Worm (Caenorhabditis elegans): ENCODE results near the gene dmd-3.

DNA sequence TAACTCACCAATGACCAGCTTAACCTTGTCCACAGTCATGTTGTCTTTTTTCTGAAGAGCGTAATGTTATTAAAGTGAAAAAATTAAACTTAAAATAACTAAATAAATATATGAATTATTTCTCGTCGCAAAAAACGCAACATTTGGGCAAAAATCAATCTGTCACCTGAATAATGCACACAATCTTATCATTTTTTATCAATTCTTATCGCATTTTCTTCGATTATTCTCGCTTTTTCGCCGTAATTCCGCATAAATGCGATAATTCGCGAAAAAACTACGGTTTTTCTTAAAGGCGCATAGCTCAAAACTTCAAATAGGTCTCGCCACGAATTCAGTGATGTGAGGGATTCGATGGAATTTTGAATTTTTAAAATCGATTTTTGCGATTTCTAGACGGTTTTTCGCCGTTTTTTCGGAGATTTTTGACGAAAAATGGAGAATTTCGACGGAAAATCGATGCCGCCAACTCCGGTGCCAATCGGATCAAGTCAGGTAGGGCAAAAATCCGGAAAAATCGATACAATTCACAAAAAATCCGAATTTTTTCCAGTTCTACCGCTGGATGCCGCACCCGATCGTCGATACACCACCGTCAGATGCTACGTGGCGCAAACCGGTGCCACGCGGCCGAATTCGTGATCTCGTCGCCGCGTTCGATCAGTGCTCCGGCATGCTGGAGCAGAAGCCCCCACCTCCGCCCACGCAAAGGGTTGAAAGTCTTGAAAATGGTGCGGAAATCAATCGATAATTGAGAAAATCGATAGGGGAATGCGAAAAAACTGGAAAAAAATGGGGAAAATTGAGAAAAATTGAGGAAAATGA is 42.5 kb upstream of the dmd-3 start, which contains the start of the genes Y43F8C.13 and ani-3:
- TF ChIP-seq pha-4 (tag; optimal IDR thresholded peaks at IDR 0.05), result no peak
- TF ChIP-seq snpc-4 (tag; optimal IDR thresholded peaks at IDR 0.05), result no peak
- no peak for TF ChIP-seq mls-2 (tag; optimal IDR thresholded peaks at IDR 0.05)
- no peak for TF ChIP-seq ces-1 (GFP tag; optimal IDR thresholded peaks at IDR 0.05)
- TF ChIP-seq mab-5 (tag; optimal IDR thresholded peaks at IDR 0.05), result no peak
- TF ChIP-seq ceh-43 (GFP tag; optimal IDR thresholded peaks at IDR 0.05), result no peak
- no peak for TF ChIP-seq lsy-2 (tag; optimal IDR thresholded peaks at IDR 0.05)
- TF ChIP-seq hlh-1 (tag; optimal IDR thresholded peaks at IDR 0.05), result no peak
- no peak for TF ChIP-seq nhr-12 (tag; optimal IDR thresholded peaks at IDR 0.05)
- no peak for TF ChIP-seq zip-8 (tag; optimal IDR thresholded peaks at IDR 0.05)
- no peak for TF ChIP-seq ceh-39 (tag; optimal IDR thresholded peaks at IDR 0.05)
- TF ChIP-seq nhr-28 (tag; optimal IDR thresholded peaks at IDR 0.05), result no peak
- no peak for TF ChIP-seq lin-32 (GFP tag; optimal IDR thresholded peaks at IDR 0.05)
